Fruit fly (Drosophila melanogaster) whole organism, wandering third instar larva: ENCODE data around the gene sstn.

Source experiments
- Abd-B ChIP-seq: fragments of >200 bp; optimal IDR thresholded peaks from 2 replicates; lab custom pipeline; 2017; ENCODE audit warnings: missing biosample characterization, missing genetic modification characterization
- CG32264 ChIP-seq: fragments of 200-800 bp; sonication (Bioruptor generic); optimal IDR thresholded peaks from 2 replicates; lab custom pipeline; 2016; ENCODE audit warnings: missing biosample characterization, missing genetic modification characterization
- CG9705 ChIP-seq: fragments of 200-800 bp; sonication (Bioruptor generic); optimal IDR thresholded peaks from 2 replicates; lab custom pipeline; 2018; ENCODE audit warnings: missing biosample characterization, mild to moderate bottlenecking, missing genetic modification characterization
- CrebA ChIP-seq: fragments of 200-800 bp; sonication (Bioruptor generic); optimal IDR thresholded peaks from 2 replicates; lab custom pipeline; 2016; ENCODE audit warnings: missing biosample characterization, mild to moderate bottlenecking, missing genetic modification characterization, borderline replicate concordance
- Dfd ChIP-seq: fragments of >200 bp; optimal IDR thresholded peaks from 2 replicates; lab custom pipeline; 2017; ENCODE audit warnings: missing biosample characterization, missing genetic modification characterization
- Dif ChIP-seq: fragments of 200-275, 200-300 bp; sonication (Bioruptor generic); optimal IDR thresholded peaks from 2 replicates; lab custom pipeline; 2018; ENCODE audit warnings: missing biosample characterization, missing genetic modification characterization; ENCODE audit not compliant: partially characterized antibody
- GATAd ChIP-seq: sonication (Bioruptor generic); optimal IDR thresholded peaks from 2 replicates; lab custom pipeline; 2016; ENCODE audit warnings: missing biosample characterization, missing genetic modification characterization
- HLH106 ChIP-seq: fragments of 200-800 bp; optimal IDR thresholded peaks from 3 replicates; lab custom pipeline; 2019; ENCODE audit warnings: missing biosample characterization, mild to moderate bottlenecking, missing genetic modification characterization, moderate library complexity
- Hnf4 ChIP-seq: fragments of 200-800 bp; sonication (Bioruptor generic); optimal IDR thresholded peaks from 2 replicates; lab custom pipeline; 2016; ENCODE audit warnings: missing biosample characterization, mild to moderate bottlenecking, missing genetic modification characterization
- Hr78 ChIP-seq: fragments of >200 bp; optimal IDR thresholded peaks from 2 replicates; lab custom pipeline; 2017; ENCODE audit warnings: missing biosample characterization, missing genetic modification characterization
- Hr83 ChIP-seq: fragments of 200-300 bp; sonication (Bioruptor generic); optimal IDR thresholded peaks from 2 replicates; lab custom pipeline; 2016; ENCODE audit warnings: missing biosample characterization, mild to moderate bottlenecking, missing genetic modification characterization, moderate library complexity; ENCODE audit not compliant: poor library complexity, severe bottlenecking
- Jra ChIP-seq: sonication (Bioruptor generic); optimal IDR thresholded peaks from 2 replicates; lab custom pipeline; 2016; ENCODE audit warnings: missing biosample characterization, missing genetic modification characterization
- Mio ChIP-seq: sonication (Bioruptor generic); optimal IDR thresholded peaks from 2 replicates; lab custom pipeline; 2016; ENCODE audit warnings: missing biosample characterization, missing genetic modification characterization
- Myc ChIP-seq: fragments of >200 bp; optimal IDR thresholded peaks from 2 replicates; lab custom pipeline; 2017
- N ChIP-seq: fragments of >200 bp; optimal IDR thresholded peaks from 2 replicates; lab custom pipeline; 2018; ENCODE audit warnings: missing biosample characterization, missing external identifiers, missing genetic modification characterization
- OdsH ChIP-seq: fragments of 200-800 bp; sonication (Bioruptor generic); optimal IDR thresholded peaks from 2 replicates; lab custom pipeline; 2016; ENCODE audit warnings: missing biosample characterization, mild to moderate bottlenecking, missing genetic modification characterization
- Rel ChIP-seq, 2 experiments: fragments of 200-800 bp; sonication (Bioruptor generic) in 1 of 2; optimal IDR thresholded peaks; 2 replicates in 1 of 2; 3 replicates in 1 of 2; lab custom pipeline; 2016 to 2019; ENCODE audit warnings: mild to moderate bottlenecking in 2 of 2, missing biosample characterization in 2 of 2, missing genetic modification characterization in 2 of 2, moderate library complexity in 1 of 2
- Sp1 ChIP-seq: fragments of 200-800 bp; sonication (Bioruptor generic); optimal IDR thresholded peaks from 3 replicates; lab custom pipeline; 2019; ENCODE audit warnings: missing biosample characterization, mild to moderate bottlenecking, missing genetic modification characterization, moderate library complexity
- Vsx2 ChIP-seq: fragments of 200-300, 225-300 bp; sonication (Bioruptor generic); optimal IDR thresholded peaks from 2 replicates; lab custom pipeline; 2018; ENCODE audit warnings: missing biosample characterization, missing genetic modification characterization; ENCODE audit not compliant: partially characterized antibody
- br ChIP-seq: fragments of 200-800 bp; sonication (Bioruptor generic); optimal IDR thresholded peaks from 2 replicates; lab custom pipeline; 2016; ENCODE audit warnings: missing biosample characterization, missing genetic modification characterization
- brk ChIP-seq: fragments of 200-800 bp; sonication (Bioruptor generic); optimal IDR thresholded peaks from 2 replicates; lab custom pipeline; 2016; ENCODE audit warnings: missing biosample characterization, mild to moderate bottlenecking, missing genetic modification characterization
- dl ChIP-seq, 2 experiments: fragments of 175-275, 200-275 bp in 1 of 2; fragments of 200-275 bp in 1 of 2; sonication (Bioruptor generic); optimal IDR thresholded peaks; lab custom pipeline; 2018; ENCODE audit warnings: mild to moderate bottlenecking in 2 of 2, missing biosample characterization in 2 of 2, missing genetic modification characterization in 2 of 2, moderate library complexity in 2 of 2; ENCODE audit not compliant: partially characterized antibody in 2 of 2, insufficient read depth in 1 of 2
- dmrt93B ChIP-seq: fragments of 200-800 bp; sonication (Bioruptor generic); optimal IDR thresholded peaks from 2 replicates; lab custom pipeline; 2018; ENCODE audit warnings: missing biosample characterization, mild to moderate bottlenecking, missing genetic modification characterization
- dsf ChIP-seq: sonication (Bioruptor generic); optimal IDR thresholded peaks from 2 replicates; lab custom pipeline; 2016; ENCODE audit warnings: missing biosample characterization, missing genetic modification characterization, borderline replicate concordance
- ey ChIP-seq: fragments of 200-800 bp; sonication (Bioruptor generic); optimal IDR thresholded peaks from 2 replicates; lab custom pipeline; 2016; ENCODE audit warnings: missing biosample characterization, missing genetic modification characterization
- foxo ChIP-seq, 2 experiments: fragments of 200-800 bp; sonication (Bioruptor generic); optimal IDR thresholded peaks; 2 replicates in 1 of 2; 3 replicates in 1 of 2; lab custom pipeline; 2016 to 2017; ENCODE audit warnings: missing biosample characterization in 2 of 2, missing genetic modification characterization in 2 of 2
- fru ChIP-seq: fragments of 200-800 bp; sonication (Bioruptor generic); optimal IDR thresholded peaks from 3 replicates; lab custom pipeline; 2016; ENCODE audit warnings: missing biosample characterization, mild to moderate bottlenecking, missing genetic modification characterization
- h ChIP-seq: fragments of 200-800 bp; sonication (Bioruptor generic); optimal IDR thresholded peaks from 3 replicates; lab custom pipeline; 2016; ENCODE audit warnings: missing biosample characterization, mild to moderate bottlenecking, missing genetic modification characterization
- jim ChIP-seq: fragments of 175-275, 200-325 bp; sonication (Bioruptor generic); optimal IDR thresholded peaks from 2 replicates; lab custom pipeline; 2016; ENCODE audit warnings: missing biosample characterization, mild to moderate bottlenecking, missing genetic modification characterization
- lola ChIP-seq: fragments of >200 bp; optimal IDR thresholded peaks from 2 replicates; lab custom pipeline; 2017; ENCODE audit warnings: missing biosample characterization, missing genetic modification characterization
- pan ChIP-seq: fragments of >200 bp; optimal IDR thresholded peaks from 2 replicates; lab custom pipeline; 2017
- psq ChIP-seq: fragments of 200-800 bp; sonication (Bioruptor generic); optimal IDR thresholded peaks from 3 replicates; lab custom pipeline; 2017; ENCODE audit warnings: missing biosample characterization, mild to moderate bottlenecking, missing genetic modification characterization, moderate library complexity
- rgr ChIP-seq: fragments of 200-800 bp; sonication (Bioruptor generic); optimal IDR thresholded peaks from 3 replicates; lab custom pipeline; 2016; ENCODE audit warnings: missing biosample characterization, mild to moderate bottlenecking, missing genetic modification characterization
- sage ChIP-seq: fragments of 200-800 bp; sonication (Bioruptor generic); optimal IDR thresholded peaks from 2 replicates; lab custom pipeline; 2016; ENCODE audit warnings: missing biosample characterization, mild to moderate bottlenecking, missing genetic modification characterization
- sv ChIP-seq: fragments of 200-800 bp; sonication (Bioruptor generic); optimal IDR thresholded peaks from 3 replicates; lab custom pipeline; 2016; ENCODE audit warnings: missing biosample characterization, missing genetic modification characterization
- tai ChIP-seq: sonication (Bioruptor generic); optimal IDR thresholded peaks from 2 replicates; lab custom pipeline; 2016; ENCODE audit warnings: missing biosample characterization, missing genetic modification characterization
- usp ChIP-seq: fragments of >200 bp; optimal IDR thresholded peaks from 2 replicates; lab custom pipeline; 2017; ENCODE audit warnings: missing biosample characterization, missing genetic modification characterization
- woc ChIP-seq: sonication (Bioruptor generic); optimal IDR thresholded peaks from 2 replicates; lab custom pipeline; 2016; ENCODE audit warnings: missing biosample characterization, mild to moderate bottlenecking, missing genetic modification characterization

Gene sstn

dm6 chr3L:15097878-15098520 lies 3.5 kb upstream of the sstn start, which contains the start of gene Ctps:
Gene Ctps (plus strand): TSS chr3L:15097914.
- peak; percentile 54 for TF ChIP-seq Hnf4
- TF ChIP-seq HLH106 (tag; lab: Kevin White, UChicago) = peak; percentile 2
- TF ChIP-seq brk = peak; percentile 16
- TF ChIP-seq sage = no peak
- TF ChIP-seq foxo (GFP tag; optimal IDR thresholded peaks at IDR 0.05; lab: Kevin White, UChicago) = peak in 1 of 2 experiments; percentile 38
- no peak for TF ChIP-seq Rel (GFP tag; optimal IDR thresholded peaks at IDR 0.05; lab: Kevin White, UChicago)
- peak; percentile 61 for TF ChIP-seq Rel (tag; optimal IDR thresholded peaks at IDR 0.05; lab: Kevin White, UChicago)
- peak; percentile 35 for TF ChIP-seq Jra (GFP tag; lab: Kevin White, UChicago)
- peak; percentile 51 for TF ChIP-seq Hr83 (GFP tag; lab: Kevin White, UChicago)
- TF ChIP-seq GATAd (GFP tag; lab: Kevin White, UChicago) = no peak
- TF ChIP-seq N = no peak
- TF ChIP-seq rgr (GFP tag; lab: Kevin White, UChicago) = peak; percentile 27
- peak; percentile 38 for TF ChIP-seq h

dm6 chr3L:15093929-15094588 lies 460 bp downstream of the sstn start:
- TF ChIP-seq usp (GFP tag; lab: Kevin White, UChicago) (no peak), woc (GFP tag; lab: Kevin White, UChicago) (peak; percentile 2), GATAd (GFP tag; lab: Kevin White, UChicago) (no peak), Hr78 (GFP tag; lab: Kevin White, UChicago) (no peak), CG32264 (no peak), Mio (GFP tag; lab: Kevin White, UChicago) (no peak), foxo (GFP tag; optimal IDR thresholded peaks at IDR 0.05; lab: Kevin White, UChicago) (no peak), brk (peak; percentile 26), fru (GFP tag; lab: Kevin White, UChicago) (peak; percentile 18), N (no peak), br (GFP tag; lab: Kevin White, UChicago) (peak; percentile 26), CrebA (GFP tag; lab: Kevin White, UChicago) (no peak), Jra (GFP tag; lab: Kevin White, UChicago) (peak; percentile 5), Hnf4 (no peak), dsf (GFP tag; lab: Kevin White, UChicago) (no peak), sv (GFP tag; lab: Kevin White, UChicago) (no peak), OdsH (GFP tag; lab: Kevin White, UChicago) (peak; percentile 15), CG9705 (peak; percentile 4), sage (peak; percentile 28), Vsx2 (GFP tag; lab: Kevin White, UChicago) (no peak), jim (no peak), Myc (lab: Kevin White, UChicago) (no peak), ey (GFP tag; lab: Kevin White, UChicago) (peak; percentile 29), pan (lab: Kevin White, UChicago) (no peak), dmrt93B (GFP tag; lab: Kevin White, UChicago) (no peak), lola (GFP tag; lab: Kevin White, UChicago) (no peak), psq (GFP tag; lab: Kevin White, UChicago) (peak; percentile 0), tai (no peak), Rel (GFP tag; optimal IDR thresholded peaks at IDR 0.05; lab: Kevin White, UChicago) (no peak), Rel (tag; optimal IDR thresholded peaks at IDR 0.05; lab: Kevin White, UChicago) (no peak), Abd-B (GFP tag; lab: Kevin White, UChicago) (no peak), Dif (GFP tag; lab: Kevin White, UChicago) (no peak), dl (GFP tag; optimal IDR thresholded peaks at IDR 0.05; lab: Kevin White, UChicago; ENCODE audit: insufficient read depth in 1 of 2, partially characterized antibody in 2 of 2) (no peak), h (peak; percentile 50), HLH106 (tag; lab: Kevin White, UChicago) (no peak), Hr83 (GFP tag; lab: Kevin White, UChicago) (peak; percentile 6), Dfd (GFP tag; lab: Kevin White, UChicago) (no peak), Sp1 (no peak), rgr (GFP tag; lab: Kevin White, UChicago) (peak; percentile 21)
